Fruit fly (Drosophila melanogaster) Kc167 (cell line): ENCODE results near the gene ND-ACP.

Source experiments
- Myc ChIP-seq: fragments of >200 bp; optimal IDR thresholded peaks from 2 replicates; lab custom pipeline; 2017; ENCODE audit warnings: missing external identifiers
- Sin3A ChIP-seq: fragments of >200 bp; optimal IDR thresholded peaks from 2 replicates; lab custom pipeline; 2018; ENCODE audit warnings: missing external identifiers
- h ChIP-seq: fragments of >200 bp; optimal IDR thresholded peaks from 3 replicates; lab custom pipeline; 2018; ENCODE audit warnings: missing external identifiers
- insv ChIP-seq: fragments of >200 bp; optimal IDR thresholded peaks from 3 replicates; lab custom pipeline; 2018; ENCODE audit warnings: missing external identifiers
- psq ChIP-seq: fragments of >200 bp; optimal IDR thresholded peaks from 2 replicates; lab custom pipeline; 2017; ENCODE audit warnings: missing external identifiers
- ttk ChIP-seq: sonication (Bioruptor generic); optimal IDR thresholded peaks from 2 replicates; lab custom pipeline; 2017; ENCODE audit warnings: missing external identifiers

DNA sequence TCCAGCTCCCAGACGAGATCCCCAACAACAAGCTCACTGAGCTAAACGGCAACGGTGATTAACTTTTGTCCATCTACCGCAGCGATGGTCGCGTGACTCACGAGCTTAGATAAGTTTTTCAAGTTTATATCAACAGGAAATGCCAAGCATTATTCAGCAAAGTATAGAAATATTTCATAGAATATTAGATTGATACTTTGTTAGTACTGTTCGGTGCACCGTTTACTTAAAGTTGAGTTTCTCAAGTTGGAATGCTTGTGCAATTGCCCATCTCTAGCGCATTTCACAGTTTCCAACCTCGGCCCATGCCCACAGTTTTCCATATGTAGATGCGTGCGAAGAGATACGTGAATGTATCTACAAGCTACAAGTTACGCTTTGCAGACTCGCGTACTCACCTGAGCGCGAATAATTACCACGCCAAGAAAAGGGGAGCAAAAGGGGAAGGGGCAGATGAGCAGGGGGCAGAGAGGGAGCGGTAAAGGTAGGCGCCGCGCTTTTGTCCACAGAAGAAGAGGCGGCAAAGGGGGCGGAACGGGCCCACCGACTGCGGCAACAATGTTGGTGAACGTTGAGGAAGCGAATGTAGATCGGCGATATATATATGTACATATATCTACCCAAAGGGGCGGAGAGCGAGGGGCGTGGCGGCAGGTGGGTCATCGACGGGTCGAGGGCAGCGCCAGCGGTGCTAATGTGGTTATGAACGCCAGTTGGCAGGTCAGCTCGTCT is 46.4 kb downstream of the ND-ACP start:
- TF ChIP-seq Sin3A (lab: Kevin White, UChicago) (no peak), ttk (no peak), psq (lab: Kevin White, UChicago) (no peak), insv (lab: Kevin White, UChicago) (no peak), Myc (lab: Kevin White, UChicago) (no peak), h (lab: Kevin White, UChicago) (no peak)
